Worm (Caenorhabditis elegans) whole organism, late embryonic: ENCODE data around the gene nhr-19.

Source experiments
- K02D7.2 ChIP-seq: sonication (generic microtip); optimal IDR thresholded peaks from 2 replicates; lab custom pipeline; 2017; ENCODE audit warnings: mild to moderate bottlenecking, missing genetic modification characterization, missing compliant biosample characterization
- T23F11.4 ChIP-seq: fragments of 200-800 bp; sonication (Bioruptor generic); optimal IDR thresholded peaks from 2 replicates; lab custom pipeline; 2018; ENCODE audit warnings: mild to moderate bottlenecking, missing genetic modification characterization, missing compliant biosample characterization
- ceh-9 ChIP-seq: sonication (generic microtip); optimal IDR thresholded peaks from 2 replicates; lab custom pipeline; 2016; ENCODE audit warnings: mild to moderate bottlenecking, missing genetic modification characterization, inconsistent platforms, missing compliant biosample characterization
- elt-2 ChIP-seq: sonication (generic microtip); optimal IDR thresholded peaks from 2 replicates; lab custom pipeline; 2016; ENCODE audit warnings: missing genetic modification reagents, missing genetic modification characterization, missing compliant biosample characterization
- lin-11 ChIP-seq: fragments of 200-800 bp; sonication (Bioruptor generic); optimal IDR thresholded peaks from 2 replicates; lab custom pipeline; 2018; ENCODE audit warnings: mild to moderate bottlenecking, missing genetic modification characterization, missing compliant biosample characterization
- mec-3 ChIP-seq: sonication (generic microtip); optimal IDR thresholded peaks from 2 replicates; lab custom pipeline; 2016; ENCODE audit warnings: borderline replicate concordance, missing genetic modification characterization, missing compliant biosample characterization
- npax-4 ChIP-seq: sonication (generic microtip); optimal IDR thresholded peaks from 2 replicates; lab custom pipeline; 2016; ENCODE audit warnings: missing genetic modification characterization, missing compliant biosample characterization
- pqm-1 ChIP-seq: sonication (generic microtip); optimal IDR thresholded peaks from 2 replicates; lab custom pipeline; 2016; ENCODE audit warnings: missing genetic modification characterization, missing compliant biosample characterization
- unc-3 ChIP-seq, 2 experiments: fragments of 200-800 bp in 1 of 2; sonication (Bioruptor generic) in 1 of 2; sonication (generic microtip) in 1 of 2; conservative IDR thresholded peaks in 1 of 2; optimal IDR thresholded peaks in 1 of 2; 2 replicates each; pipeline versions ENCODE4 v1.3.6 to Lab custom; 2016 to 2022; ENCODE audit warnings: missing compliant biosample characterization in 2 of 2, missing genetic modification characterization in 2 of 2, missing genetic modification reagents in 1 of 2
- unc-55 ChIP-seq: sonication (generic microtip); optimal IDR thresholded peaks from 2 replicates; lab custom pipeline; 2017; ENCODE audit warnings: missing biosample characterization, missing genetic modification reagents, missing genetic modification characterization
- ztf-16 ChIP-seq: sonication (generic microtip); optimal IDR thresholded peaks from 2 replicates; lab custom pipeline; 2017; ENCODE audit warnings: missing genetic modification characterization, missing compliant biosample characterization

ce11 chrII:9618759-9619158 lies 13.4 kb upstream of the nhr-19 start:
- TF ChIP-seq unc-55 (no peak), mec-3 (tag; lab: Kevin White, UChicago) (no peak), lin-11 (no peak), ztf-16 (tag; lab: Kevin White, UChicago) (no peak), elt-2 (tag; lab: Kevin White, UChicago) (no peak), T23F11.4 (GFP tag; lab: Kevin White, UChicago) (no peak), npax-4 (no peak), K02D7.2 (tag; lab: Kevin White, UChicago) (no peak), unc-3 (GFP tag; conservative IDR thresholded peaks at IDR 0.05; lab: Robert Waterston, UW) (no peak), unc-3 (tag; optimal IDR thresholded peaks at IDR 0.05; lab: Kevin White, UChicago) (no peak), ceh-9 (tag; lab: Kevin White, UChicago) (no peak), pqm-1 (tag; lab: Kevin White, UChicago) (no peak)
